Fruit fly (Drosophila melanogaster) whole organism, prepupa: Measurements from ENCODE around the gene CG13126.

Experiments used
- CG11294 ChIP-seq: fragments of 200-800 bp; sonication (Bioruptor generic); IDR thresholded peaks from 2 replicates; pipeline ENCODE4 v1.3.6; 2022; ENCODE audit warnings: missing biosample characterization, missing genetic modification characterization
- CG11762 ChIP-seq: fragments of 200-800 bp; sonication (Bioruptor generic); optimal IDR thresholded peaks from 3 replicates; lab custom pipeline; 2016; ENCODE audit warnings: missing biosample characterization, missing genetic modification characterization; ENCODE audit not compliant: insufficient read depth
- CG11902 ChIP-seq: fragments of 200-800 bp; sonication (Bioruptor generic); optimal IDR thresholded peaks from 3 replicates; lab custom pipeline; 2016; ENCODE audit warnings: missing biosample characterization, missing genetic modification characterization
- CG15336 ChIP-seq: fragments of 200-800 bp; sonication (Bioruptor generic); IDR thresholded peaks from 2 replicates; pipeline ENCODE4 v1.3.6; 2022; ENCODE audit warnings: missing biosample characterization, missing genetic modification characterization
- CG1621 ChIP-seq: fragments of 200-800 bp; sonication (Bioruptor generic); optimal IDR thresholded peaks from 3 replicates; lab custom pipeline; 2018; ENCODE audit warnings: missing biosample characterization, mild to moderate bottlenecking, missing genetic modification characterization
- CG16779 ChIP-seq: fragments of 200-800 bp; sonication (Bioruptor generic); optimal IDR thresholded peaks from 3 replicates; lab custom pipeline; 2017; ENCODE audit warnings: missing biosample characterization, mild to moderate bottlenecking, missing genetic modification characterization
- CG3032 ChIP-seq: fragments of 200-800 bp; optimal IDR thresholded peaks from 2 replicates; lab custom pipeline; 2019; ENCODE audit warnings: missing biosample characterization, mild to moderate bottlenecking, missing genetic modification characterization, moderate library complexity
- CG31627 ChIP-seq: fragments of 200-800 bp; sonication (Bioruptor generic); optimal IDR thresholded peaks from 3 replicates; lab custom pipeline; 2016; ENCODE audit warnings: missing biosample characterization, missing genetic modification characterization
- CG32006 ChIP-seq: fragments of 200-800 bp; sonication (Bioruptor generic); optimal IDR thresholded peaks from 3 replicates; lab custom pipeline; 2017; ENCODE audit warnings: missing biosample characterization, mild to moderate bottlenecking, missing genetic modification characterization
- CG34406 ChIP-seq: fragments of 200-800 bp; sonication (Bioruptor generic); optimal IDR thresholded peaks from 3 replicates; lab custom pipeline; 2016; ENCODE audit warnings: missing biosample characterization, missing genetic modification characterization
- CG4318 ChIP-seq: fragments of 200-800 bp; sonication (Bioruptor generic); optimal IDR thresholded peaks from 3 replicates; lab custom pipeline; 2017; ENCODE audit warnings: missing biosample characterization, mild to moderate bottlenecking, missing genetic modification characterization
- CG6163 ChIP-seq: fragments of 200-800 bp; sonication (Bioruptor generic); IDR thresholded peaks from 3 replicates; pipeline ENCODE4 v1.3.6; 2022; ENCODE audit warnings: missing biosample characterization, missing genetic modification characterization
- CG6276 ChIP-seq: fragments of 200-800 bp; sonication (Bioruptor generic); optimal IDR thresholded peaks from 2 replicates; lab custom pipeline; 2017; ENCODE audit warnings: missing biosample characterization, mild to moderate bottlenecking, missing genetic modification characterization
- CG6792 ChIP-seq: fragments of 200-800 bp; sonication (Bioruptor generic); optimal IDR thresholded peaks from 3 replicates; lab custom pipeline; 2016; ENCODE audit warnings: missing biosample characterization, missing genetic modification characterization
- CG6854 ChIP-seq: fragments of 200-800 bp; sonication (Bioruptor generic); optimal IDR thresholded peaks from 2 replicates; lab custom pipeline; 2017; ENCODE audit warnings: missing biosample characterization, mild to moderate bottlenecking, missing genetic modification characterization
- CG7368 ChIP-seq: fragments of 200-800 bp; sonication (Bioruptor generic); optimal IDR thresholded peaks from 3 replicates; lab custom pipeline; 2016; ENCODE audit warnings: missing biosample characterization, missing genetic modification characterization
- CG8119 ChIP-seq: fragments of 200-800 bp; sonication (Bioruptor generic); IDR thresholded peaks from 3 replicates; pipeline ENCODE4 v1.3.6; 2022; ENCODE audit warnings: missing biosample characterization, missing genetic modification characterization
- CG8319 ChIP-seq: fragments of 200-800 bp; sonication (Bioruptor generic); optimal IDR thresholded peaks from 3 replicates; lab custom pipeline; 2016; ENCODE audit warnings: missing biosample characterization, missing genetic modification characterization
- CG8632 ChIP-seq: fragments of 200-800 bp; sonication (Bioruptor generic); optimal IDR thresholded peaks from 3 replicates; lab custom pipeline; 2016; ENCODE audit warnings: missing biosample characterization, missing genetic modification characterization
- CG9139 ChIP-seq: fragments of 200-800 bp; sonication (Bioruptor generic); optimal IDR thresholded peaks from 3 replicates; lab custom pipeline; 2017; ENCODE audit warnings: missing biosample characterization, mild to moderate bottlenecking, missing genetic modification characterization
- Eip75B ChIP-seq: fragments of 200-800 bp; sonication (Bioruptor generic); optimal IDR thresholded peaks from 3 replicates; lab custom pipeline; 2016; ENCODE audit warnings: missing biosample characterization, missing genetic modification characterization
- Eip93F ChIP-seq: fragments of 200-800 bp; sonication (Bioruptor generic); optimal IDR thresholded peaks from 2 replicates; lab custom pipeline; 2016; ENCODE audit warnings: missing biosample characterization, mild to moderate bottlenecking, missing genetic modification characterization
- Ets21C ChIP-seq: fragments of 200-800 bp; sonication (Bioruptor generic); optimal IDR thresholded peaks from 3 replicates; lab custom pipeline; 2016; ENCODE audit warnings: missing biosample characterization, missing genetic modification characterization
- Ets96B ChIP-seq: fragments of 200-800 bp; optimal IDR thresholded peaks from 2 replicates; lab custom pipeline; 2019; ENCODE audit warnings: missing biosample characterization, mild to moderate bottlenecking, missing genetic modification characterization, moderate library complexity
- Gug ChIP-seq: fragments of 200-800 bp; sonication (Bioruptor generic); IDR thresholded peaks from 2 replicates; pipeline ENCODE4 v1.3.6; 2022; ENCODE audit warnings: missing biosample characterization, missing genetic modification characterization
- Hr38 ChIP-seq: sonication (Bioruptor generic); optimal IDR thresholded peaks from 2 replicates; lab custom pipeline; 2016; ENCODE audit warnings: missing biosample characterization, missing genetic modification characterization
- Hr39 ChIP-seq: fragments of 200-800 bp; sonication (Bioruptor generic); optimal IDR thresholded peaks from 2 replicates; lab custom pipeline; 2016; ENCODE audit warnings: missing biosample characterization, missing genetic modification characterization
- Hr4 ChIP-seq: fragments of 200-800 bp; sonication (Bioruptor generic); optimal IDR thresholded peaks from 3 replicates; lab custom pipeline; 2016; ENCODE audit warnings: missing biosample characterization, missing genetic modification characterization
- Lpt ChIP-seq: fragments of 200-800 bp; sonication (Bioruptor generic); optimal IDR thresholded peaks from 3 replicates; lab custom pipeline; 2016; ENCODE audit warnings: missing biosample characterization, missing genetic modification characterization
- Met ChIP-seq: fragments of 200-800 bp; sonication (Bioruptor generic); optimal IDR thresholded peaks from 3 replicates; lab custom pipeline; 2016; ENCODE audit warnings: missing biosample characterization, missing genetic modification characterization
- Smox ChIP-seq: fragments of 200-800 bp; sonication (Bioruptor generic); optimal IDR thresholded peaks from 3 replicates; lab custom pipeline; 2016; ENCODE audit warnings: missing biosample characterization, missing genetic modification characterization
- Sox102F ChIP-seq: fragments of 200-800 bp; sonication (Bioruptor generic); optimal IDR thresholded peaks from 2 replicates; lab custom pipeline; 2016; ENCODE audit warnings: missing biosample characterization, mild to moderate bottlenecking, missing genetic modification characterization
- Sox14 ChIP-seq: fragments of 200-800 bp; sonication (Bioruptor generic); optimal IDR thresholded peaks from 3 replicates; lab custom pipeline; 2016; ENCODE audit warnings: missing biosample characterization, missing genetic modification characterization
- Sox15 ChIP-seq: fragments of 200-800 bp; sonication (Bioruptor generic); optimal IDR thresholded peaks from 3 replicates; lab custom pipeline; 2016; ENCODE audit warnings: missing biosample characterization, missing genetic modification characterization
- acj6 ChIP-seq: fragments of 200-800 bp; sonication (Bioruptor generic); optimal IDR thresholded peaks from 3 replicates; lab custom pipeline; 2016; ENCODE audit warnings: missing biosample characterization, missing genetic modification characterization
- cyc ChIP-seq: fragments of 200-800 bp; sonication (Bioruptor generic); optimal IDR thresholded peaks from 3 replicates; lab custom pipeline; 2016; ENCODE audit warnings: missing biosample characterization, missing genetic modification characterization
- dac ChIP-seq: fragments of 200-800 bp; sonication (Bioruptor generic); optimal IDR thresholded peaks from 2 replicates; lab custom pipeline; 2017; ENCODE audit warnings: missing biosample characterization, mild to moderate bottlenecking, missing genetic modification characterization
- dsx ChIP-seq: fragments of 200-800 bp; optimal IDR thresholded peaks from 3 replicates; lab custom pipeline; 2019; ENCODE audit warnings: missing biosample characterization, mild to moderate bottlenecking, missing genetic modification characterization, moderate library complexity; ENCODE audit not compliant: poor library complexity, severe bottlenecking
- eg ChIP-seq: fragments of 200-800 bp; sonication (Bioruptor generic); IDR thresholded peaks from 3 replicates; pipeline ENCODE4 v1.3.6; 2022; ENCODE audit warnings: missing biosample characterization, missing genetic modification characterization
- esn ChIP-seq: fragments of 200-800 bp; sonication (Bioruptor generic); optimal IDR thresholded peaks from 2 replicates; lab custom pipeline; 2016; ENCODE audit warnings: missing biosample characterization, mild to moderate bottlenecking, missing genetic modification characterization, moderate library complexity
- fd59A ChIP-seq: fragments of 200-800 bp; sonication (Bioruptor generic); optimal IDR thresholded peaks from 2 replicates; lab custom pipeline; 2017; ENCODE audit warnings: missing biosample characterization, mild to moderate bottlenecking, missing genetic modification characterization, missing genetic modification reagents
- fkh ChIP-seq: fragments of 200-800 bp; sonication (Bioruptor generic); optimal IDR thresholded peaks from 3 replicates; lab custom pipeline; 2017; ENCODE audit warnings: missing biosample characterization, mild to moderate bottlenecking, missing genetic modification characterization, moderate library complexity
- lz ChIP-seq: fragments of 200-800 bp; sonication (Bioruptor generic); optimal IDR thresholded peaks from 3 replicates; lab custom pipeline; 2016; ENCODE audit warnings: missing biosample characterization, missing genetic modification characterization
- net ChIP-seq: fragments of 200-800 bp; sonication (Bioruptor generic); optimal IDR thresholded peaks from 3 replicates; lab custom pipeline; 2016; ENCODE audit warnings: missing biosample characterization, missing genetic modification characterization
- spab ChIP-seq: fragments of 200-800 bp; sonication (Bioruptor generic); optimal IDR thresholded peaks from 2 replicates; lab custom pipeline; 2017; ENCODE audit warnings: missing biosample characterization, mild to moderate bottlenecking, missing genetic modification characterization, missing genetic modification reagents
- svp ChIP-seq: fragments of 200-800 bp; sonication (Bioruptor generic); peaks from one replicate; lab custom pipeline; 2016; ENCODE audit warnings: missing biosample characterization, missing genetic modification characterization
- topi ChIP-seq: fragments of 200-800 bp; sonication (Bioruptor generic); optimal IDR thresholded peaks from 3 replicates; lab custom pipeline; 2016; ENCODE audit warnings: missing biosample characterization, missing genetic modification characterization
- vri ChIP-seq: fragments of 200-800 bp; sonication (Bioruptor generic); optimal IDR thresholded peaks from 3 replicates; lab custom pipeline; 2016; ENCODE audit warnings: missing biosample characterization, mild to moderate bottlenecking, missing genetic modification characterization

CG13126 gene

dm6 chr2L:9947265-9947664 lies 6.7 kb downstream of the CG13126 start, which contains the start of gene CG5853 (continued):
- peak; percentile 33 for TF ChIP-seq Eip75B (GFP tag; lab: Kevin White, UChicago)
- TF ChIP-seq Gug (GFP tag; lab: Robert Waterston, UW) = no peak
- no peak for TF ChIP-seq topi (GFP tag; lab: Kevin White, UChicago)
- peak; percentile 61 for TF ChIP-seq Sox102F (GFP tag; lab: Kevin White, UChicago)
- TF ChIP-seq cyc (GFP tag; lab: Kevin White, UChicago) = no peak
- peak; percentile 4 for TF ChIP-seq Ets96B (tag; lab: Kevin White, UChicago)
- peak; percentile 96 for TF ChIP-seq vri (GFP tag; lab: Kevin White, UChicago)
- no peak for TF ChIP-seq CG11902 (GFP tag; lab: Kevin White, UChicago)
- no peak for TF ChIP-seq lz
- peak; percentile 89 for TF ChIP-seq svp (GFP tag; lab: Kevin White, UChicago)
- TF ChIP-seq CG7368 (GFP tag; lab: Kevin White, UChicago) = peak; percentile 26
- TF ChIP-seq CG16779 (tag; lab: Kevin White, UChicago) = peak; percentile 65
- peak; percentile 5 for TF ChIP-seq CG6792 (GFP tag; lab: Kevin White, UChicago)
- TF ChIP-seq Eip93F (GFP tag; lab: Kevin White, UChicago) = no peak
- no peak for TF ChIP-seq CG32006
- no peak for TF ChIP-seq Smox (GFP tag; lab: Kevin White, UChicago)
- peak; percentile 68; the same call in 2 of the 3 replicates for TF ChIP-seq eg (GFP tag; lab: Robert Waterston, UW)
- TF ChIP-seq dsx (GFP tag; lab: Kevin White, UChicago) = peak; percentile 63
- peak; percentile 64 for TF ChIP-seq CG1621 (tag; lab: Kevin White, UChicago)
- TF ChIP-seq CG6163 (GFP tag; lab: Robert Waterston, UW) = peak; percentile 73
- TF ChIP-seq Sox14 = peak; percentile 76
- no peak for TF ChIP-seq CG11762 (GFP tag; lab: Kevin White, UChicago)
- TF ChIP-seq dac = no peak
- no peak for TF ChIP-seq CG8319
- TF ChIP-seq acj6 (GFP tag; lab: Kevin White, UChicago) = no peak
- no peak for TF ChIP-seq spab (GFP tag; lab: Kevin White, UChicago)
- TF ChIP-seq CG9139 (GFP tag; lab: Kevin White, UChicago) = peak; percentile 67
- TF ChIP-seq Met (GFP tag; lab: Kevin White, UChicago) = peak; percentile 35
- TF ChIP-seq esn (GFP tag; lab: Kevin White, UChicago) = peak; percentile 5
- TF ChIP-seq Hr4 = no peak
- TF ChIP-seq net (GFP tag; lab: Kevin White, UChicago) = peak; percentile 50
- TF ChIP-seq CG6276 = no peak
- TF ChIP-seq CG8119 (GFP tag; lab: Robert Waterston, UW) = peak; percentile 16; the same call in 1 of the 3 replicates

dm6 chr2L:9946051-9946450 lies 7.9 kb downstream of the CG13126 start:
- no peak for TF ChIP-seq CG4318 (GFP tag; lab: Kevin White, UChicago)
- TF ChIP-seq lz = no peak
- no peak for TF ChIP-seq CG3032 (tag; lab: Kevin White, UChicago)
- no peak for TF ChIP-seq vri (GFP tag; lab: Kevin White, UChicago)
- TF ChIP-seq CG15336 (GFP tag; lab: Robert Waterston, UW) = no peak
- TF ChIP-seq Lpt = no peak
- TF ChIP-seq Ets96B (tag; lab: Kevin White, UChicago) = no peak
- 0 out of 3 replicates have a peak, but pooled peaks have one; percentile 31 for TF ChIP-seq CG6163 (GFP tag; lab: Robert Waterston, UW)
- TF ChIP-seq dac = no peak
- no peak for TF ChIP-seq spab (GFP tag; lab: Kevin White, UChicago)
- no peak for TF ChIP-seq Hr39
- TF ChIP-seq CG34406 (GFP tag; lab: Kevin White, UChicago) = no peak
- no peak for TF ChIP-seq cyc (GFP tag; lab: Kevin White, UChicago)
- TF ChIP-seq Ets21C (GFP tag; lab: Kevin White, UChicago) = no peak
- TF ChIP-seq dsx (GFP tag; lab: Kevin White, UChicago) = peak; percentile 95
- no peak for TF ChIP-seq Sox15 (GFP tag; lab: Kevin White, UChicago)
- peak; percentile 8 for TF ChIP-seq CG1621 (tag; lab: Kevin White, UChicago)
- TF ChIP-seq fd59A (GFP tag; lab: Kevin White, UChicago) = no peak
- no peak for TF ChIP-seq CG11294 (GFP tag; lab: Robert Waterston, UW)
- peak; percentile 8 for TF ChIP-seq CG6854 (GFP tag; lab: Kevin White, UChicago)
- peak; percentile 27 for TF ChIP-seq fkh (GFP tag; lab: Kevin White, UChicago)
- no peak for TF ChIP-seq CG31627 (GFP tag; lab: Kevin White, UChicago)
- no peak for TF ChIP-seq Hr38 (GFP tag; lab: Kevin White, UChicago)
- TF ChIP-seq Met (GFP tag; lab: Kevin White, UChicago) = no peak
- TF ChIP-seq CG8119 (GFP tag; lab: Robert Waterston, UW) = no peak
- no peak for TF ChIP-seq CG32006
- TF ChIP-seq Smox (GFP tag; lab: Kevin White, UChicago) = no peak
- no peak for TF ChIP-seq esn (GFP tag; lab: Kevin White, UChicago)
- TF ChIP-seq CG11902 (GFP tag; lab: Kevin White, UChicago) = no peak
- no peak for TF ChIP-seq CG11762 (GFP tag; lab: Kevin White, UChicago)
- TF ChIP-seq CG8632 = no peak
- no peak for TF ChIP-seq CG16779 (tag; lab: Kevin White, UChicago)
- no peak for TF ChIP-seq Hr4
- TF ChIP-seq, all 60 proteins: peak for 5
